Worm (Caenorhabditis elegans): Measurements from ENCODE around the gene tbc-1.
"Not testable (repeated sequence)": the region's sequence is repeated elsewhere in the genome, so short reads cannot be mapped to it uniquely, and the experiment has no call there.

Gene tbc-1

DNA sequence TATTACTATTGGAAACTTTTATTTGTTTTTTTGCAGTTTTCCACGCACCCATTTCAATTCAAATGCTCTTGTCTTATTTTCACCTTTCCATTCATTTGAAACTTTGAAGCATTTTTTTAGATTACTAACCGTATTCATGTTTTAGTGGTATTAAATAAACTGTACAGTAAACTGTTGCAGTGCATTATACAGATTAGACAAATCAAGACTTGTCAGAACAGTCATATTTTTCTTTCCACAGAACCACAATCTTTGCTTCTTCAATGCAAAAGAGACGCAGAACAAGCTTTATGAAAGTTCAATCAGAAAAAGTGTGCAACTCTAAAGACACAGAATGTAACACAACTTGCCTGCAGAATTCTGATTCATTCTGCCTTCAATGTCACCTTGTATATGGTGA is 4.8 kb upstream of the tbc-1 start, which contains the start of gene F45B8.5:
Gene F45B8.5, plus strand, starts transcription at position 301 of the 400 bp plus-strand sequence.
- TF ChIP-seq lsy-2 (tag; optimal IDR thresholded peaks at IDR 0.05) (no peak), ztf-11 (tag; optimal IDR thresholded peaks at IDR 0.05) (no peak), tbx-8 (GFP tag; optimal IDR thresholded peaks at IDR 0.05) (no peak), mab-5 (tag; optimal IDR thresholded peaks at IDR 0.05) (no peak), unc-120 (tag; optimal IDR thresholded peaks at IDR 0.05; ENCODE audit: poor library complexity, severe bottlenecking) (no peak), ham-2 (GFP tag; optimal IDR thresholded peaks at IDR 0.05) (no peak), ceh-39 (tag; optimal IDR thresholded peaks at IDR 0.05) (no peak), hlh-1 (tag; optimal IDR thresholded peaks at IDR 0.05) (no peak), unc-39 (tag; optimal IDR thresholded peaks at IDR 0.05) (no peak), flh-1 (GFP tag; optimal IDR thresholded peaks at IDR 0.05) (no peak), mls-2 (tag; optimal IDR thresholded peaks at IDR 0.05) (no peak), nhr-76 (tag; optimal IDR thresholded peaks at IDR 0.05) (no peak), M03D4.4 (tag; optimal IDR thresholded peaks at IDR 0.05) (no peak)

ce11 chrX:14966515-14966914 is 4.0 kb upstream of the tbc-1 start, which contains the start of gene F20D1.22:
Gene F20D1.22, plus strand, starts transcription at chrX:14966815.
- not testable (repeated sequence) for TF ChIP-seq ham-2 (GFP tag; optimal IDR thresholded peaks at IDR 0.05); mls-2 (tag; optimal IDR thresholded peaks at IDR 0.05); ces-1 (GFP tag; optimal IDR thresholded peaks at IDR 0.05)

- TF ChIP-seq hlh-1 (tag; optimal IDR thresholded peaks at IDR 0.05) (no peak), blmp-1 (tag; optimal IDR thresholded peaks at IDR 0.05) (no peak), ceh-43 (GFP tag; optimal IDR thresholded peaks at IDR 0.05) (no peak), unc-39 (tag; optimal IDR thresholded peaks at IDR 0.05) (no peak)
These were observed 936 bp upstream of the tbc-1 start for ce11 chrX:14969615-14970014.

- TF ChIP-seq tbx-8 (GFP tag; optimal IDR thresholded peaks at IDR 0.05) = no peak
- no peak for TF ChIP-seq nhr-76 (tag; optimal IDR thresholded peaks at IDR 0.05)
- TF ChIP-seq lin-32 (GFP tag; optimal IDR thresholded peaks at IDR 0.05) = no peak
These were observed 2.5 kb downstream of the tbc-1 start for ce11 chrX:14973085-14973484.

- no peak for TF ChIP-seq bed-3 (GFP tag; optimal IDR thresholded peaks at IDR 0.05)
- no peak for TF ChIP-seq unc-39 (tag; optimal IDR thresholded peaks at IDR 0.05)
- TF ChIP-seq flh-1 (GFP tag; optimal IDR thresholded peaks at IDR 0.05) = no peak
- TF ChIP-seq ztf-11 (tag; optimal IDR thresholded peaks at IDR 0.05) = no peak
- TF ChIP-seq ham-2 (GFP tag; optimal IDR thresholded peaks at IDR 0.05) = no peak
- no peak for TF ChIP-seq sptf-1 (tag; optimal IDR thresholded peaks at IDR 0.05)
- TF ChIP-seq sem-2 (GFP tag; optimal IDR thresholded peaks at IDR 0.05) = no peak
- no peak for TF ChIP-seq unc-62 (GFP tag; optimal IDR thresholded peaks at IDR 0.05)
- TF ChIP-seq tbx-8 (GFP tag; optimal IDR thresholded peaks at IDR 0.05) = no peak
- TF ChIP-seq elt-1 (tag; optimal IDR thresholded peaks at IDR 0.05; ENCODE audit: borderline replicate concordance, insufficient read depth) = no peak
- no peak for TF ChIP-seq nhr-28 (tag; optimal IDR thresholded peaks at IDR 0.05)
- TF ChIP-seq drap-1 (GFP tag; optimal IDR thresholded peaks at IDR 0.05) = no peak
- no peak for TF ChIP-seq blmp-1 (tag; optimal IDR thresholded peaks at IDR 0.05)
- TF ChIP-seq nhr-76 (tag; optimal IDR thresholded peaks at IDR 0.05) = no peak
- TF ChIP-seq lin-32 (GFP tag; optimal IDR thresholded peaks at IDR 0.05) = no peak
- TF ChIP-seq elt-3 (tag; optimal IDR thresholded peaks at IDR 0.05) = no peak
- TF ChIP-seq M03D4.4 (tag; optimal IDR thresholded peaks at IDR 0.05) = no peak
- TF ChIP-seq mab-5 (tag; optimal IDR thresholded peaks at IDR 0.05) = no peak
- TF ChIP-seq ceh-39 (tag; optimal IDR thresholded peaks at IDR 0.05) = peak; percentile 29
- no peak for TF ChIP-seq ceh-83 (GFP tag; optimal IDR thresholded peaks at IDR 0.05)
- no peak for TF ChIP-seq lsy-2 (tag; optimal IDR thresholded peaks at IDR 0.05)
- TF ChIP-seq hlh-1 (tag; optimal IDR thresholded peaks at IDR 0.05) = no peak
- TF ChIP-seq snpc-4 (tag; optimal IDR thresholded peaks at IDR 0.05) = no peak
- TF ChIP-seq pha-4 (tag; optimal IDR thresholded peaks at IDR 0.05) = no peak
- TF ChIP-seq mls-2 (tag; optimal IDR thresholded peaks at IDR 0.05) = peak; percentile 65
- TF ChIP-seq ceh-43 (GFP tag; optimal IDR thresholded peaks at IDR 0.05) = no peak
- peak; percentile 68 for TF ChIP-seq nhr-237 (tag; optimal IDR thresholded peaks at IDR 0.05)
- TF ChIP-seq zip-8 (tag; optimal IDR thresholded peaks at IDR 0.05) = no peak
- TF ChIP-seq nhr-2 (tag; optimal IDR thresholded peaks at IDR 0.05) = no peak
- TF ChIP-seq lin-13 (tag; optimal IDR thresholded peaks at IDR 0.05) = no peak
- peak; percentile 45 for TF ChIP-seq unc-120 (tag; optimal IDR thresholded peaks at IDR 0.05; ENCODE audit: poor library complexity, severe bottlenecking)
- no peak for TF ChIP-seq cnd-1 (tag; optimal IDR thresholded peaks at IDR 0.05)
- peak; percentile 82 for TF ChIP-seq mep-1 (tag; optimal IDR thresholded peaks at IDR 0.05)
- no peak for TF ChIP-seq nhr-12 (tag; optimal IDR thresholded peaks at IDR 0.05)
- TF ChIP-seq ces-1 (GFP tag; optimal IDR thresholded peaks at IDR 0.05) = peak; percentile 70
These were observed 5.1 kb downstream of the tbc-1 start, which contains the start of gene F20D1.3 for ce11 chrX:14975467-14976167. Gene F20D1.3, plus strand, starts transcription at chrX:14976117.
